Fruit fly (Drosophila melanogaster) Kc167 (cell line): ENCODE results near the gene CG17177.

Source experiments
- Myc ChIP-seq: fragments of >200 bp; optimal IDR thresholded peaks from 2 replicates; lab custom pipeline; 2017; ENCODE audit warnings: missing external identifiers
- Sin3A ChIP-seq: fragments of >200 bp; optimal IDR thresholded peaks from 2 replicates; lab custom pipeline; 2018; ENCODE audit warnings: missing external identifiers
- h ChIP-seq: fragments of >200 bp; optimal IDR thresholded peaks from 3 replicates; lab custom pipeline; 2018; ENCODE audit warnings: missing external identifiers
- psq ChIP-seq: fragments of >200 bp; optimal IDR thresholded peaks from 2 replicates; lab custom pipeline; 2017; ENCODE audit warnings: missing external identifiers
- ttk ChIP-seq: sonication (Bioruptor generic); optimal IDR thresholded peaks from 2 replicates; lab custom pipeline; 2017; ENCODE audit warnings: missing external identifiers

DNA sequence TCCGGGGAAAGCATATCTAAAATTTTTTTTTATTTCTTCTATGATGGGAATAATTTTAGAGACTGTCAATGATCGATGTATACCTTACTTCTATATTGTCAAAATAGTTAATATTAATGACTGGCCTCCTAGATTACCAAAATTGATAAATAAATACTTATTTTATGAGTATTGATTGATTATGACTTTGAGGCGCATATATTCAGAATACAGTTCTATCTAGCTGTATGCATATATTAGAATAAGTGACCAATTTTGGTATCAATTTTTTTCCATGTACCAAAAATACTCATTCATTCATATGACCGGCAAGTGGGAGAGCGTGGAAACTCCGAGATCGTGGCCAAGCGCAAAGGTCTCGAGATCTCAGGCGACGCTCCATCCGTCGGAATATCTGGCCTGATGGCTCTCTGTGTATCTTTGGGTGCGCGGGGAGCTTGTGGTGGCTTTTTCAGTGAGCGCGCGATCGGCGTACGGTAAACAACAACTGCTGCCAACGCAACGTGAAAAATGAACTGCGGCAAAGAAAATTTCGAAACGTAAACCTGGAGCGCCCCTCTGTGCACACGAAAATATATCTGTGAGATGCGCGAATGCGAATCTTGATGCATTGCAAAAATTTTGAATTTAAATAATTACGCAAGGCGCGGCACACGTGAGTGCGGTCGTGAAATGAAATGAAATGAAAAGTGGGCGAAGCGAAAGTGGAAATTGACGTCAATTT, 28.9 kb downstream of the CG17177 start, which contains the start of the genes CG43121 and ome:
- TF ChIP-seq Sin3A (no peak), h (lab: Kevin White, UChicago) (no peak), Myc (lab: Kevin White, UChicago) (no peak), ttk (lab: Kevin White, UChicago) (no peak), psq (no peak)
